Worm (Caenorhabditis elegans) whole organism, L1 larva: ENCODE data around the gene der-2.

Source experiments
- alr-1 ChIP-seq: fragments of 200-800 bp; sonication (Bioruptor generic); optimal IDR thresholded peaks from 2 replicates; lab custom pipeline; 2018; ENCODE audit warnings: borderline replicate concordance, mild to moderate bottlenecking, missing genetic modification characterization, missing compliant biosample characterization
- ama-1 ChIP-seq: fragments of 150-350 bp; optimal IDR thresholded peaks from 2 replicates; lab custom pipeline; 2014
- ceh-88 ChIP-seq: fragments of 200-800 bp; sonication (Bioruptor generic); IDR thresholded peaks from 2 replicates; pipeline ENCODE4 v1.3.6; 2022; ENCODE audit warnings: missing genetic modification characterization, missing compliant biosample characterization
- egl-27 ChIP-seq, 2 experiments: fragments of 150-350 bp in 1 of 2; sonication (generic microtip); optimal IDR thresholded peaks; 3 replicates each; lab custom pipeline; 2017 to 2018; ENCODE audit warnings: missing biosample characterization in 2 of 2, missing genetic modification characterization in 2 of 2, missing genetic modification reagents in 2 of 2
- elt-2 ChIP-seq: sonication (generic microtip); optimal IDR thresholded peaks from 2 replicates; lab custom pipeline; 2016; ENCODE audit warnings: missing genetic modification characterization, mild to moderate bottlenecking, inconsistent platforms, missing compliant biosample characterization, missing genetic modification reagents
- lin-39 ChIP-seq: fragments of 150-350 bp; optimal IDR thresholded peaks from 2 replicates; lab custom pipeline; 2014; ENCODE audit warnings: missing biosample characterization, missing genetic modification reagents, missing genetic modification characterization
- pqm-1 ChIP-seq: sonication (generic microtip); optimal IDR thresholded peaks from 3 replicates; lab custom pipeline; 2017; ENCODE audit warnings: missing biosample characterization, missing genetic modification characterization
- snpc-4 ChIP-seq: fragments of 150-350 bp; optimal IDR thresholded peaks from 2 replicates; lab custom pipeline; 2014; ENCODE audit warnings: missing biosample characterization, missing genetic modification characterization
- unc-62 ChIP-seq: fragments of 150-350 bp; optimal IDR thresholded peaks from 2 replicates; lab custom pipeline; 2014; ENCODE audit warnings: missing biosample characterization, missing genetic modification reagents, missing genetic modification characterization
- unc-86 ChIP-seq: sonication (generic microtip); optimal IDR thresholded peaks from 2 replicates; lab custom pipeline; 2016; ENCODE audit warnings: missing genetic modification characterization, missing compliant biosample characterization
- ztf-11 ChIP-seq, 2 experiments: sonication (generic microtip); optimal IDR thresholded peaks; 2 replicates each; lab custom pipeline; 2016 to 2017; ENCODE audit warnings: missing genetic modification characterization in 2 of 2, missing biosample characterization in 1 of 2, missing compliant biosample characterization in 1 of 2
- ztf-4 ChIP-seq: fragments of 150-350 bp; optimal IDR thresholded peaks from 2 replicates; lab custom pipeline; 2014; ENCODE audit warnings: missing biosample characterization, missing genetic modification characterization

DNA sequence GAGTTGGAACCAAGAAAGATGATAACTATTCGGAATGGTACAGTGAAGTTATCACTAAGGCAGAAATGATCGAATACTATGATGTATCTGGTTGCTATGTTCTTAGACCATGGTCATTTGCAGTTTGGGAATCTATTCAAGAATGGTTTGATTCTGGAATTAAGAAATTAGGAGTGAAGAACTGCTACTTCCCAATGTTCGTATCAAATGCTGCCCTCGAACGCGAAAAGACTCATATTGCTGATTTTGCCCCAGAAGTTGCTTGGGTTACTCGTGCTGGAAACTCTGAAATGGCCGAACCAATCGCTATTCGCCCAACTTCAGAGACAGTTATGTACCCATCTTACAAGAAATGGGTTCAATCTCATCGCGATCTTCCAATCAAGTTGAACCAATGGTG, 16.5 kb upstream of the der-2 start:
- no peak for TF ChIP-seq unc-86 (tag; lab: Kevin White, UChicago)
- TF ChIP-seq ztf-11 (tag; optimal IDR thresholded peaks at IDR 0.05; lab: Kevin White, UChicago): no peak
- no peak for TF ChIP-seq unc-62 (GFP tag; lab: Kevin White, UChicago)
- no peak for TF ChIP-seq alr-1 (tag; lab: Kevin White, UChicago)
- no peak for TF ChIP-seq ama-1 (lab: Kevin White, UChicago)
- TF ChIP-seq pqm-1 (tag; lab: Kevin White, UChicago): no peak
- TF ChIP-seq elt-2 (tag; lab: Kevin White, UChicago): no peak
- no peak for TF ChIP-seq egl-27 (tag; optimal IDR thresholded peaks at IDR 0.05; lab: Kevin White, UChicago)
- TF ChIP-seq snpc-4 (tag; lab: Kevin White, UChicago): no peak
- no peak for TF ChIP-seq ceh-88
- TF ChIP-seq lin-39 (tag; lab: Kevin White, UChicago): no peak
- no peak for TF ChIP-seq ztf-4 (tag; lab: Kevin White, UChicago)
